Worm (Caenorhabditis elegans) whole organism, L2 larva: ENCODE measurements around the gene F19B10.13.

Source experiments
- F13H6.1 ChIP-seq: sonication (generic microtip); optimal IDR thresholded peaks from 2 replicates; lab custom pipeline; 2016; ENCODE audit warnings: missing genetic modification characterization, missing compliant biosample characterization
- R02D3.7 ChIP-seq: fragments of 150-350 bp; optimal IDR thresholded peaks from 2 replicates; lab custom pipeline; 2014; ENCODE audit warnings: missing biosample characterization, missing genetic modification characterization
- Y55F3AM.14 ChIP-seq: fragments of 200-800 bp; sonication (Bioruptor generic); optimal IDR thresholded peaks from 2 replicates; lab custom pipeline; 2018; ENCODE audit warnings: mild to moderate bottlenecking, missing genetic modification characterization, missing compliant biosample characterization
- ZK546.5 ChIP-seq: sonication (generic microtip); optimal IDR thresholded peaks from 2 replicates; lab custom pipeline; 2017; ENCODE audit warnings: missing biosample characterization, missing genetic modification characterization
- alr-1 ChIP-seq: fragments of 150-350 bp; optimal IDR thresholded peaks from 2 replicates; lab custom pipeline; 2014; ENCODE audit warnings: missing biosample characterization, missing genetic modification characterization
- aly-2 ChIP-seq: fragments of 150-350 bp; optimal IDR thresholded peaks from 2 replicates; lab custom pipeline; 2014; ENCODE audit warnings: missing biosample characterization, missing genetic modification characterization
- ama-1 ChIP-seq: fragments of 150-350 bp; optimal IDR thresholded peaks from 2 replicates; lab custom pipeline; 2018; ENCODE audit warnings: inconsistent platforms
- blmp-1 ChIP-seq: sonication (generic microtip); optimal IDR thresholded peaks from 2 replicates; lab custom pipeline; 2017; ENCODE audit warnings: missing genetic modification characterization, mild to moderate bottlenecking, missing compliant biosample characterization, antibody characterized with exemption, moderate library complexity; ENCODE audit not compliant: insufficient read depth
- ceh-82 ChIP-seq: fragments of 150-350 bp; optimal IDR thresholded peaks from 2 replicates; lab custom pipeline; 2014; ENCODE audit warnings: missing biosample characterization, missing genetic modification characterization
- crh-2 ChIP-seq: sonication (generic microtip); optimal IDR thresholded peaks from 2 replicates; lab custom pipeline; 2017; ENCODE audit warnings: missing biosample characterization, missing genetic modification characterization
- egl-27 ChIP-seq: sonication (generic microtip); optimal IDR thresholded peaks from 3 replicates; lab custom pipeline; 2017; ENCODE audit warnings: missing biosample characterization, missing genetic modification reagents, missing genetic modification characterization
- elt-1 ChIP-seq: fragments of 150-350 bp; optimal IDR thresholded peaks from 2 replicates; lab custom pipeline; 2014; ENCODE audit warnings: missing biosample characterization, missing genetic modification characterization
- elt-3 ChIP-seq: sonication (generic microtip); optimal IDR thresholded peaks from 2 replicates; lab custom pipeline; 2017; ENCODE audit warnings: missing biosample characterization, missing genetic modification characterization
- fos-1 ChIP-seq: fragments of 150-350 bp; optimal IDR thresholded peaks from 2 replicates; lab custom pipeline; 2014; ENCODE audit warnings: missing biosample characterization, missing genetic modification characterization
- gmeb-1 ChIP-seq: fragments of 150-350 bp; optimal IDR thresholded peaks from 2 replicates; lab custom pipeline; 2014; ENCODE audit warnings: missing biosample characterization, missing genetic modification characterization
- lin-11 ChIP-seq: fragments of 150-350 bp; sonication (generic microtip); optimal IDR thresholded peaks from 2 replicates; lab custom pipeline; 2014; ENCODE audit warnings: missing biosample characterization, missing genetic modification characterization, inconsistent platforms, mixed read lengths
- lin-13 ChIP-seq: fragments of 150-350 bp; optimal IDR thresholded peaks from 2 replicates; lab custom pipeline; 2014; ENCODE audit warnings: missing biosample characterization, missing genetic modification reagents, missing genetic modification characterization
- lin-39 ChIP-seq: fragments of 150-350 bp; optimal IDR thresholded peaks from 2 replicates; lab custom pipeline; 2014; ENCODE audit warnings: missing biosample characterization, missing genetic modification reagents, missing genetic modification characterization
- lsy-2 ChIP-seq, 2 experiments: fragments of 150-350 bp in 1 of 2; sonication (generic microtip) in 1 of 2; optimal IDR thresholded peaks; 2 replicates each; lab custom pipeline; 2014 to 2017; ENCODE audit warnings: missing biosample characterization in 2 of 2, missing genetic modification characterization in 2 of 2
- mbf-1 ChIP-seq: sonication (generic microtip); optimal IDR thresholded peaks from 2 replicates; lab custom pipeline; 2017; ENCODE audit warnings: missing biosample characterization, missing genetic modification characterization
- mdl-1 ChIP-seq, 2 experiments: fragments of 150-350 bp in 1 of 2; sonication (generic microtip) in 1 of 2; optimal IDR thresholded peaks; 2 replicates each; lab custom pipeline; 2017; ENCODE audit warnings: missing biosample characterization in 2 of 2, missing genetic modification characterization in 2 of 2
- nhr-10 ChIP-seq: sonication (generic microtip); optimal IDR thresholded peaks from 2 replicates; lab custom pipeline; 2017; ENCODE audit warnings: missing biosample characterization, missing genetic modification characterization
- nhr-11 ChIP-seq: fragments of 150-350 bp; optimal IDR thresholded peaks from 2 replicates; lab custom pipeline; 2014; ENCODE audit warnings: missing biosample characterization, missing genetic modification characterization
- nhr-12 ChIP-seq: fragments of 150-350 bp; optimal IDR thresholded peaks from 2 replicates; lab custom pipeline; 2014; ENCODE audit warnings: missing biosample characterization, missing genetic modification characterization
- nhr-129 ChIP-seq: fragments of 150-350 bp; optimal IDR thresholded peaks from 2 replicates; lab custom pipeline; 2014; ENCODE audit warnings: missing biosample characterization, missing genetic modification characterization
- nhr-21 ChIP-seq: fragments of 150-350 bp; optimal IDR thresholded peaks from 2 replicates; lab custom pipeline; 2014; ENCODE audit warnings: missing biosample characterization, missing genetic modification characterization
- nhr-23 ChIP-seq: fragments of 150-350 bp; optimal IDR thresholded peaks from 2 replicates; lab custom pipeline; 2014; ENCODE audit warnings: missing biosample characterization, missing genetic modification reagents, missing genetic modification characterization
- nhr-6 ChIP-seq: fragments of 150-350 bp; optimal IDR thresholded peaks from 2 replicates; lab custom pipeline; 2014; ENCODE audit warnings: missing biosample characterization, missing genetic modification characterization
- nhr-77 ChIP-seq: fragments of 150-350 bp; optimal IDR thresholded peaks from 2 replicates; lab custom pipeline; 2014; ENCODE audit warnings: missing biosample characterization, missing genetic modification characterization
- sem-4 ChIP-seq: fragments of 150-350 bp; optimal IDR thresholded peaks from 2 replicates; lab custom pipeline; 2014; ENCODE audit warnings: missing biosample characterization, missing genetic modification reagents, missing genetic modification characterization
- skn-1 ChIP-seq: sonication (generic microtip); optimal IDR thresholded peaks from 2 replicates; lab custom pipeline; 2017; ENCODE audit warnings: missing biosample characterization, missing genetic modification characterization
- sma-3 ChIP-seq: sonication (generic microtip); optimal IDR thresholded peaks from 2 replicates; lab custom pipeline; 2016; ENCODE audit warnings: missing genetic modification reagents, missing genetic modification characterization, missing compliant biosample characterization
- snpc-4 ChIP-seq: fragments of 150-350 bp; optimal IDR thresholded peaks from 2 replicates; lab custom pipeline; 2014; ENCODE audit warnings: missing biosample characterization, missing genetic modification characterization
- unc-39 ChIP-seq: fragments of 150-350 bp; optimal IDR thresholded peaks from 2 replicates; lab custom pipeline; 2014; ENCODE audit warnings: missing biosample characterization, missing genetic modification characterization
- unc-62 ChIP-seq: fragments of 150-350 bp; optimal IDR thresholded peaks from 2 replicates; lab custom pipeline; 2014; ENCODE audit warnings: missing biosample characterization, missing genetic modification reagents, missing genetic modification characterization
- zag-1 ChIP-seq: fragments of 150-350 bp; optimal IDR thresholded peaks from 2 replicates; lab custom pipeline; 2014; ENCODE audit warnings: missing biosample characterization, missing genetic modification characterization
- ztf-1 ChIP-seq: fragments of 200-800 bp; sonication (Bioruptor generic); conservative IDR thresholded peaks from 2 replicates; pipeline ENCODE4 v1.3.6; 2022; ENCODE audit warnings: missing genetic modification characterization, missing compliant biosample characterization
- ztf-4 ChIP-seq: fragments of 150-350 bp; optimal IDR thresholded peaks from 2 replicates; lab custom pipeline; 2014; ENCODE audit warnings: missing biosample characterization, missing genetic modification characterization

F19B10.13 gene

ce11 chrII:3659776-3660175, 2.3 kb upstream of the F19B10.13 start, which contains the start of gene F19B10.4:
F19B10.4 (plus strand) TSS chrII:3660076.
- no peak for TF ChIP-seq aly-2
- TF ChIP-seq ceh-82 (tag; lab: Kevin White, UChicago): no peak
- no peak for TF ChIP-seq lin-13 (GFP tag; lab: Kevin White, UChicago)
- TF ChIP-seq zag-1 (tag; lab: Kevin White, UChicago): no peak
- no peak for TF ChIP-seq nhr-12 (tag; lab: Kevin White, UChicago)
- no peak for TF ChIP-seq mdl-1 (tag; optimal IDR thresholded peaks at IDR 0.05; lab: Kevin White, UChicago)
- TF ChIP-seq unc-62: no peak
- TF ChIP-seq lin-39 (tag; lab: Kevin White, UChicago): no peak
- no peak for TF ChIP-seq lin-11
- TF ChIP-seq R02D3.7 (tag; lab: Kevin White, UChicago): no peak
- TF ChIP-seq lsy-2 (tag; optimal IDR thresholded peaks at IDR 0.05; lab: Kevin White, UChicago): no peak
- no peak for TF ChIP-seq egl-27
- TF ChIP-seq gmeb-1 (tag; lab: Kevin White, UChicago): no peak
- no peak for TF ChIP-seq ztf-1 (GFP tag; lab: Robert Waterston, UW)
- no peak for TF ChIP-seq blmp-1 (tag; lab: Kevin White, UChicago)
- TF ChIP-seq nhr-6 (tag; lab: Kevin White, UChicago): no peak
- TF ChIP-seq alr-1: no peak
- TF ChIP-seq elt-3 (tag; lab: Kevin White, UChicago): no peak
- TF ChIP-seq ztf-4 (tag; lab: Kevin White, UChicago): no peak

DNA sequence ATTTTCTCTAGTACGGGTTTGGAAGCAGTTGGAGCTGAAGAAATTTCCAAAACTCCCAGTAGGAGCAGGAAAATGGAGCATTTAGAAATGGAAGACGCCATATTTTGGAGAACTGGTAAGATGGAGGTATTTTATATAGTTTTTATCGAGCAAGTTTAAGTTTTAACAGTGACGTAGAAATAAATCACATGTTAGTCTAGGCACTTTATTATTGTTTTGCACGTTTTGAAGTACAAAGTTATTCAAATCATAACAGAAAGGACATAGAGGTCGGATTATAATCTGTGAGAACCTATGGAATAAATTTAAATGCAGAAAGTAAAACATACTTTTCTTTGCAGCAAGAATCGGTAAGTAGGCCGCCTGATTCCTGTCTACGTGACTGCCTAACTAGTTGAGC, 1.7 kb downstream of the F19B10.13 start, which contains the start of gene F19B10.6:
F19B10.6 (minus strand) TSS at position 101 of the 400 bp plus-strand sequence.
- TF ChIP-seq egl-27 (no peak), nhr-129 (tag; lab: Kevin White, UChicago) (no peak), snpc-4 (tag; lab: Kevin White, UChicago) (no peak), sma-3 (GFP tag; lab: Kevin White, UChicago) (no peak), sem-4 (tag; lab: Kevin White, UChicago) (no peak), skn-1 (tag; lab: Kevin White, UChicago) (no peak), elt-1 (no peak), F13H6.1 (tag; lab: Kevin White, UChicago) (no peak), ztf-4 (tag; lab: Kevin White, UChicago) (no peak), crh-2 (tag; lab: Kevin White, UChicago) (no peak), nhr-21 (tag; lab: Kevin White, UChicago) (no peak), fos-1 (tag; lab: Kevin White, UChicago) (no peak), ztf-1 (GFP tag; lab: Robert Waterston, UW) (no peak), unc-39 (no peak), lin-13 (GFP tag; lab: Kevin White, UChicago) (no peak), ama-1 (lab: Kevin White, UChicago) (no peak)

ce11 chrII:3664470-3664869, 2.4 kb downstream of the F19B10.13 start, which contains the start of gene F19B10.3:
F19B10.3 (plus strand) TSS chrII:3664770.
- TF ChIP-seq aly-2 (no peak), nhr-21 (tag; lab: Kevin White, UChicago) (no peak), ceh-82 (tag; lab: Kevin White, UChicago) (no peak), mbf-1 (tag; lab: Kevin White, UChicago) (no peak), nhr-23 (tag; lab: Kevin White, UChicago) (no peak), Y55F3AM.14 (no peak), nhr-11 (no peak), nhr-10 (no peak), nhr-6 (tag; lab: Kevin White, UChicago) (no peak), elt-3 (tag; lab: Kevin White, UChicago) (no peak), lin-39 (tag; lab: Kevin White, UChicago) (no peak), ztf-1 (GFP tag; lab: Robert Waterston, UW) (no peak), ZK546.5 (tag; lab: Kevin White, UChicago) (no peak)

ce11 chrII:3665181-3665580, 3.1 kb downstream of the F19B10.13 start:
- no peak for TF ChIP-seq unc-39
- TF ChIP-seq gmeb-1 (tag; lab: Kevin White, UChicago): no peak
- TF ChIP-seq nhr-77: no peak
- TF ChIP-seq lin-11: no peak
- no peak for TF ChIP-seq nhr-129 (tag; lab: Kevin White, UChicago)
- no peak for TF ChIP-seq mdl-1 (tag; optimal IDR thresholded peaks at IDR 0.05; lab: Kevin White, UChicago)
- TF ChIP-seq egl-27: no peak
- no peak for TF ChIP-seq elt-3 (tag; lab: Kevin White, UChicago)
- no peak for TF ChIP-seq F13H6.1 (tag; lab: Kevin White, UChicago)
- TF ChIP-seq elt-1: no peak
- no peak for TF ChIP-seq alr-1
- no peak for TF ChIP-seq nhr-10
